Worm (Caenorhabditis elegans) whole organism, L1 larva: Measurements from ENCODE around the gene semi-1.
A peak's percentile ranks its signal among the peaks of the same experiment; 100 is the strongest.

ENCODE experiments used
- Y116A8C.19 ChIP-seq: sonication (generic microtip); optimal IDR thresholded peaks from 2 replicates; lab custom pipeline; 2016; ENCODE audit warnings: missing compliant biosample characterization, missing genetic modification characterization, borderline replicate concordance
- aha-1 ChIP-seq: fragments of 150-350 bp; optimal IDR thresholded peaks from 2 replicates; lab custom pipeline; 2014; ENCODE audit warnings: missing biosample characterization, missing genetic modification characterization
- aly-2 ChIP-seq: fragments of 150-350 bp; optimal IDR thresholded peaks from 2 replicates; lab custom pipeline; 2014; ENCODE audit warnings: missing biosample characterization, missing genetic modification characterization
- ama-1 ChIP-seq: fragments of 150-350 bp; optimal IDR thresholded peaks from 2 replicates; lab custom pipeline; 2014
- blmp-1 ChIP-seq: fragments of 150-350 bp; optimal IDR thresholded peaks from 2 replicates; lab custom pipeline; 2014; ENCODE audit warnings: missing biosample characterization, missing genetic modification characterization
- ceh-63 ChIP-seq: fragments of 200-800 bp; sonication (Bioruptor generic); optimal IDR thresholded peaks from 2 replicates; lab custom pipeline; 2018; ENCODE audit warnings: mild to moderate bottlenecking, missing genetic modification characterization, missing compliant biosample characterization
- ceh-8 ChIP-seq: fragments of 200-800 bp; sonication (Bioruptor generic); optimal IDR thresholded peaks from 2 replicates; lab custom pipeline; 2018; ENCODE audit warnings: mild to moderate bottlenecking, missing genetic modification characterization, moderate library complexity, missing compliant biosample characterization
- ceh-90 ChIP-seq: sonication (generic microtip); optimal IDR thresholded peaks from 2 replicates; lab custom pipeline; 2016; ENCODE audit warnings: missing genetic modification characterization, missing compliant biosample characterization
- dpl-1 ChIP-seq, 3 experiments: fragments of 150-350 bp in 2 of 3; sonication (generic microtip) in 1 of 3; optimal IDR thresholded peaks; 2 replicates each; lab custom pipeline; 2014 to 2017; ENCODE audit warnings: missing biosample characterization in 3 of 3, missing genetic modification characterization in 3 of 3, missing genetic modification reagents in 3 of 3
- efl-1 ChIP-seq, 4 experiments: fragments of 150-350 bp; optimal IDR thresholded peaks in 3 of 4; peaks in 1 of 4; 1 replicate in 1 of 4; 2 replicates in 3 of 4; lab custom pipeline; 2014; ENCODE audit warnings: missing biosample characterization in 2 of 4, missing genetic modification characterization in 2 of 4, missing genetic modification reagents in 2 of 4
- efl-3 ChIP-seq: fragments of 200-800 bp; sonication (Bioruptor generic); optimal IDR thresholded peaks from 2 replicates; lab custom pipeline; 2018; ENCODE audit warnings: mild to moderate bottlenecking, missing genetic modification characterization, missing compliant biosample characterization
- egl-13 ChIP-seq: sonication (generic microtip); optimal IDR thresholded peaks from 2 replicates; lab custom pipeline; 2016; ENCODE audit warnings: missing genotype, missing genetic modification reagents, missing genetic modification characterization, missing compliant biosample characterization
- elt-2 ChIP-seq: sonication (generic microtip); optimal IDR thresholded peaks from 2 replicates; lab custom pipeline; 2016; ENCODE audit warnings: missing genetic modification characterization, mild to moderate bottlenecking, inconsistent platforms, missing compliant biosample characterization, missing genetic modification reagents
- fkh-8 ChIP-seq: sonication (generic microtip); optimal IDR thresholded peaks from 2 replicates; lab custom pipeline; 2016; ENCODE audit warnings: mild to moderate bottlenecking, missing genetic modification characterization, missing compliant biosample characterization
- grh-1 ChIP-seq: fragments of 200-800 bp; sonication (Bioruptor generic); IDR thresholded peaks from 2 replicates; pipeline ENCODE4 v1.3.6; 2022; ENCODE audit warnings: missing genetic modification reagents, missing genetic modification characterization, missing compliant biosample characterization
- hlh-4 ChIP-seq: sonication (generic microtip); optimal IDR thresholded peaks from 2 replicates; lab custom pipeline; 2016; ENCODE audit warnings: mild to moderate bottlenecking, missing genetic modification characterization, missing compliant biosample characterization
- hpl-2 ChIP-seq: fragments of 150-350 bp; optimal IDR thresholded peaks from 2 replicates; lab custom pipeline; 2014; ENCODE audit warnings: missing biosample characterization, missing genetic modification reagents, missing genetic modification characterization
- irx-1 ChIP-seq: sonication (generic microtip); optimal IDR thresholded peaks from 2 replicates; lab custom pipeline; 2016; ENCODE audit warnings: missing genetic modification characterization, missing compliant biosample characterization
- lin-14 ChIP-seq: fragments of 200-800 bp; sonication (Bioruptor generic); optimal IDR thresholded peaks from 2 replicates; lab custom pipeline; 2018; ENCODE audit warnings: mild to moderate bottlenecking, missing genetic modification characterization, moderate library complexity, missing compliant biosample characterization
- lir-3 ChIP-seq: sonication (generic microtip); optimal IDR thresholded peaks from 2 replicates; lab custom pipeline; 2016; ENCODE audit warnings: mild to moderate bottlenecking, missing genetic modification characterization, moderate library complexity, missing compliant biosample characterization; ENCODE audit not compliant: poor library complexity
- mdl-1 ChIP-seq, 2 experiments: fragments of 150-350 bp; optimal IDR thresholded peaks; 2 replicates each; lab custom pipeline; 2014 to 2017; ENCODE audit warnings: missing biosample characterization in 2 of 2, missing genetic modification characterization in 2 of 2, inconsistent platforms in 1 of 2
- mef-2 ChIP-seq: fragments of 150-350 bp; optimal IDR thresholded peaks from 2 replicates; lab custom pipeline; 2014; ENCODE audit warnings: missing biosample characterization, missing genetic modification characterization
- mep-1 ChIP-seq: fragments of 150-350 bp; optimal IDR thresholded peaks from 2 replicates; lab custom pipeline; 2014; ENCODE audit warnings: missing biosample characterization, missing genetic modification characterization
- nhr-11 ChIP-seq: fragments of 150-350 bp; optimal IDR thresholded peaks from 2 replicates; lab custom pipeline; 2014; ENCODE audit warnings: missing biosample characterization, missing genetic modification characterization
- nhr-19 ChIP-seq: fragments of 200-800 bp; sonication (Bioruptor generic); conservative IDR thresholded peaks from 2 replicates; pipeline ENCODE4 v1.3.6; 2022; ENCODE audit warnings: missing genetic modification characterization, missing compliant biosample characterization
- nhr-20 ChIP-seq: sonication (generic microtip); optimal IDR thresholded peaks from 2 replicates; lab custom pipeline; 2016; ENCODE audit warnings: mild to moderate bottlenecking, missing genetic modification characterization, missing compliant biosample characterization
- nhr-237 ChIP-seq: fragments of 150-350 bp; optimal IDR thresholded peaks from 2 replicates; lab custom pipeline; 2014; ENCODE audit warnings: missing biosample characterization, missing genetic modification characterization
- nhr-71 ChIP-seq: sonication (generic microtip); optimal IDR thresholded peaks from 2 replicates; lab custom pipeline; 2016; ENCODE audit warnings: mild to moderate bottlenecking, missing genetic modification characterization, moderate library complexity, missing compliant biosample characterization
- nhr-84 ChIP-seq: sonication (generic microtip); optimal IDR thresholded peaks from 2 replicates; lab custom pipeline; 2017; ENCODE audit warnings: missing biosample characterization, missing genetic modification characterization
- nhr-85 ChIP-seq: sonication (generic microtip); peaks from one replicate; lab custom pipeline; 2016; ENCODE audit warnings: missing genetic modification characterization, inconsistent platforms, missing compliant biosample characterization
- pag-3 ChIP-seq: sonication (generic microtip); optimal IDR thresholded peaks from 2 replicates; lab custom pipeline; 2017; ENCODE audit warnings: missing genetic modification characterization, mild to moderate bottlenecking, missing compliant biosample characterization, antibody characterized with exemption, borderline replicate concordance; ENCODE audit not compliant: insufficient read depth
- skn-1 ChIP-seq: fragments of 150-350 bp; optimal IDR thresholded peaks from 2 replicates; lab custom pipeline; 2014; ENCODE audit warnings: missing biosample characterization, missing genetic modification characterization
- sox-4 ChIP-seq: sonication (generic microtip); optimal IDR thresholded peaks from 2 replicates; lab custom pipeline; 2016; ENCODE audit warnings: missing genetic modification characterization, missing compliant biosample characterization
- sptf-1 ChIP-seq: fragments of 150-350 bp; optimal IDR thresholded peaks from 2 replicates; lab custom pipeline; 2014; ENCODE audit warnings: missing biosample characterization, missing genetic modification characterization
- tbx-2 ChIP-seq: sonication (generic microtip); optimal IDR thresholded peaks from 2 replicates; lab custom pipeline; 2016; ENCODE audit warnings: missing genetic modification characterization, missing compliant biosample characterization
- tlp-1 ChIP-seq: fragments of 150-350 bp; optimal IDR thresholded peaks from 2 replicates; lab custom pipeline; 2014; ENCODE audit warnings: missing biosample characterization, missing genetic modification characterization
- unc-30 ChIP-seq: sonication (generic microtip); optimal IDR thresholded peaks from 2 replicates; lab custom pipeline; 2017; ENCODE audit warnings: missing biosample characterization, missing genetic modification characterization
- unc-62 ChIP-seq: fragments of 150-350 bp; optimal IDR thresholded peaks from 2 replicates; lab custom pipeline; 2014; ENCODE audit warnings: missing biosample characterization, missing genetic modification reagents, missing genetic modification characterization
- vab-15 ChIP-seq: sonication (generic microtip); optimal IDR thresholded peaks from 2 replicates; lab custom pipeline; 2017; ENCODE audit warnings: missing genotype, mild to moderate bottlenecking, missing genetic modification characterization, missing compliant biosample characterization
- ztf-11 ChIP-seq, 2 experiments: sonication (generic microtip); optimal IDR thresholded peaks; 2 replicates each; lab custom pipeline; 2016 to 2017; ENCODE audit warnings: missing genetic modification characterization in 2 of 2, missing biosample characterization in 1 of 2, missing compliant biosample characterization in 1 of 2

The semi-1 gene

ce11 chrV:13488297-13488803 lies 26.7 kb downstream of the semi-1 start (continued):
- TF ChIP-seq Y116A8C.19 (tag; lab: Kevin White, UChicago): no peak
- no peak for TF ChIP-seq nhr-11
- TF ChIP-seq nhr-85 (tag; lab: Kevin White, UChicago): peak; percentile 85
- TF ChIP-seq sptf-1 (tag; lab: Kevin White, UChicago): no peak
- no peak for TF ChIP-seq skn-1 (tag; lab: Kevin White, UChicago)
- no peak for TF ChIP-seq hlh-4 (tag; lab: Kevin White, UChicago)
- no peak for TF ChIP-seq hpl-2 (GFP tag; lab: Kevin White, UChicago)
- no peak for TF ChIP-seq ztf-11 (tag; optimal IDR thresholded peaks at IDR 0.05; lab: Kevin White, UChicago)
- peak; percentile 40 for TF ChIP-seq nhr-20 (tag; lab: Kevin White, UChicago)
- no peak for TF ChIP-seq dpl-1 (GFP tag; optimal IDR thresholded peaks at IDR 0.05; lab: Kevin White, UChicago)
- TF ChIP-seq efl-1 (optimal IDR thresholded peaks at IDR 0.05; lab: Kevin White, UChicago): no peak
- TF ChIP-seq efl-1 (GFP tag; optimal IDR thresholded peaks at IDR 0.05 in 1 of 2; lab: Kevin White, UChicago): peak in 1 of 2 experiments; percentile 3
- TF ChIP-seq unc-62: no peak
- peak; percentile 34 for TF ChIP-seq blmp-1
- no peak for TF ChIP-seq aha-1 (tag; lab: Kevin White, UChicago)
- no peak for TF ChIP-seq irx-1 (tag; lab: Kevin White, UChicago)
- TF ChIP-seq nhr-19 (GFP tag; lab: Robert Waterston, UW): 0 out of 2 replicates have a peak, but pooled peaks have one; percentile 14
- TF ChIP-seq lir-3 (tag; lab: Kevin White, UChicago): no peak
- no peak for TF ChIP-seq tbx-2
- TF ChIP-seq elt-2 (tag; lab: Kevin White, UChicago): no peak
- TF ChIP-seq mep-1 (tag; lab: Kevin White, UChicago): no peak
- TF ChIP-seq egl-13 (tag; lab: Kevin White, UChicago): no peak
- no peak for TF ChIP-seq tlp-1 (tag; lab: Kevin White, UChicago)
- TF ChIP-seq unc-30 (tag; lab: Kevin White, UChicago): no peak

ce11 chrV:13485732-13486131 lies 29.3 kb downstream of the semi-1 start:
- TF ChIP-seq sox-4: peak; percentile 69
- TF ChIP-seq nhr-71 (tag; lab: Kevin White, UChicago): peak; percentile 42
- TF ChIP-seq mef-2: no peak
- TF ChIP-seq fkh-8: peak; percentile 57
- TF ChIP-seq nhr-20 (tag; lab: Kevin White, UChicago): no peak

ce11 chrV:13484339-13484738 lies 30.7 kb downstream of the semi-1 start, which contains the start of gene T10G3.4:
T10G3.4 (minus strand) TSS chrV:13484439.
- TF ChIP-seq ceh-63 (no peak), mef-2 (no peak), dpl-1 (GFP tag; optimal IDR thresholded peaks at IDR 0.05; lab: Kevin White, UChicago) (no peak), ama-1 (lab: Kevin White, UChicago) (no peak), nhr-84 (tag; lab: Kevin White, UChicago) (no peak), nhr-237 (tag; lab: Kevin White, UChicago) (no peak), fkh-8 (peak; percentile 7), pag-3 (tag; lab: Kevin White, UChicago) (no peak), mdl-1 (tag; optimal IDR thresholded peaks at IDR 0.05; lab: Kevin White, UChicago) (no peak), nhr-71 (tag; lab: Kevin White, UChicago) (peak; percentile 8), efl-3 (no peak), ceh-8 (GFP tag; lab: Kevin White, UChicago) (no peak), grh-1 (GFP tag; lab: Robert Waterston, UW) (no peak), aly-2 (no peak), lin-14 (no peak), vab-15 (tag; lab: Kevin White, UChicago) (no peak), ceh-90 (tag; lab: Kevin White, UChicago) (no peak)
